Fruit fly (Drosophila melanogaster): Measurements from ENCODE around the gene nau.
A peak's percentile ranks its signal among the peaks of the same experiment; 100 is the strongest.

Gene nau

dm6 chr3R:23734573-23735404, 16.6 kb upstream of the nau start (continued):
- TF ChIP-seq Meics (GFP tag; optimal IDR thresholded peaks at IDR 0.05): no peak
- TF ChIP-seq phol (tag; optimal IDR thresholded peaks at IDR 0.05): peak; percentile 41
- no peak for TF ChIP-seq gro (GFP tag; optimal IDR thresholded peaks at IDR 0.05)
- TF ChIP-seq crol (GFP tag; IDR thresholded peaks at IDR 0.05): no peak
- TF ChIP-seq CG16815 (GFP tag; optimal IDR thresholded peaks at IDR 0.05): no peak
- no peak for TF ChIP-seq CG32532 (GFP tag; IDR thresholded peaks at IDR 0.05)
- TF ChIP-seq CG10366 (GFP tag; IDR thresholded peaks at IDR 0.05): no peak
- TF ChIP-seq CG30403 (GFP tag; optimal IDR thresholded peaks at IDR 0.05): peak; percentile 15
- no peak for TF ChIP-seq cas (GFP tag; IDR thresholded peaks at IDR 0.05)
- TF ChIP-seq dmrt99B (tag; optimal IDR thresholded peaks at IDR 0.05): peak; percentile 73
- TF ChIP-seq CG12104 (GFP tag; optimal IDR thresholded peaks at IDR 0.05): no peak
- TF ChIP-seq CG12942 (GFP tag; optimal IDR thresholded peaks at IDR 0.05): no peak
- TF ChIP-seq kay (GFP tag; optimal IDR thresholded peaks at IDR 0.05): no peak
- TF ChIP-seq CG17385 (GFP tag; optimal IDR thresholded peaks at IDR 0.05): no peak
- no peak for TF ChIP-seq unc-4 (GFP tag; IDR thresholded peaks at IDR 0.05; ENCODE audit: partially characterized antibody)
- TF ChIP-seq CG14014 (GFP tag; IDR thresholded peaks at IDR 0.05): no peak
- TF ChIP-seq Hmr (GFP tag; optimal IDR thresholded peaks at IDR 0.05): no peak
- no peak for TF ChIP-seq knrl (GFP tag; IDR thresholded peaks at IDR 0.05; ENCODE audit: partially characterized antibody)
- TF ChIP-seq CG7556 (GFP tag; optimal IDR thresholded peaks at IDR 0.05): peak; percentile 1
- TF ChIP-seq CG15269 (tag; optimal IDR thresholded peaks at IDR 0.05): peak; percentile 31
- TF ChIP-seq Doc3 (GFP tag; IDR thresholded peaks at IDR 0.05; ENCODE audit: partially characterized antibody): no peak
- TF ChIP-seq CG31388 (GFP tag; optimal IDR thresholded peaks at IDR 0.05): peak; percentile 3
- TF ChIP-seq Neu2 (GFP tag; optimal IDR thresholded peaks at IDR 0.05; ENCODE audit: borderline replicate concordance): no peak
- no peak for TF ChIP-seq CG1602 (GFP tag; optimal IDR thresholded peaks at IDR 0.05)
- peak; percentile 18 for TF ChIP-seq oc (tag; optimal IDR thresholded peaks at IDR 0.05)
- no peak for TF ChIP-seq CG11723 (GFP tag; optimal IDR thresholded peaks at IDR 0.05)
- TF ChIP-seq Side (GFP tag; optimal IDR thresholded peaks at IDR 0.05): no peak
- TF ChIP-seq prd (optimal IDR thresholded peaks at IDR 0.05): no peak
- no peak for TF ChIP-seq prd (GFP tag; IDR thresholded peaks at IDR 0.05)
- TF ChIP-seq CG18011 (GFP tag; optimal IDR thresholded peaks at IDR 0.05): no peak
- peak; percentile 39; the same call in 1 of the 3 replicates for TF ChIP-seq zfh1 (GFP tag; IDR thresholded peaks at IDR 0.05)
- peak in 1 of 2 experiments; percentile 7 for TF ChIP-seq bsh (GFP tag; optimal IDR thresholded peaks at IDR 0.05)
- no peak for TF ChIP-seq CG12155 (GFP tag; optimal IDR thresholded peaks at IDR 0.05)
- no peak for TF ChIP-seq YL-1 (GFP tag; optimal IDR thresholded peaks at IDR 0.05)
- no peak for TF ChIP-seq wor (GFP tag; IDR thresholded peaks at IDR 0.05)
- TF ChIP-seq her (GFP tag; optimal IDR thresholded peaks at IDR 0.05): no peak
- peak; percentile 23 for TF ChIP-seq unpg (GFP tag; optimal IDR thresholded peaks at IDR 0.05)
- no peak for TF ChIP-seq CG1792 (GFP tag; optimal IDR thresholded peaks at IDR 0.05)
- TF ChIP-seq mirr (GFP tag; optimal IDR thresholded peaks at IDR 0.05): no peak
- TF ChIP-seq nom (GFP tag; optimal IDR thresholded peaks at IDR 0.05): peak; percentile 42
- TF ChIP-seq pan (optimal IDR thresholded peaks at IDR 0.05): no peak
- TF ChIP-seq pan (GFP tag; optimal IDR thresholded peaks at IDR 0.05 in 1 of 2, IDR thresholded peaks at IDR 0.05 in 1 of 2): peak in 1 of 2 experiments; percentile 21
- peak; percentile 24 for TF ChIP-seq Hsf (GFP tag; optimal IDR thresholded peaks at IDR 0.05)
- TF ChIP-seq CG3995 (GFP tag; optimal IDR thresholded peaks at IDR 0.05): no peak
- no peak for TF ChIP-seq CG1529 (GFP tag; optimal IDR thresholded peaks at IDR 0.05)
- TF ChIP-seq sob (GFP tag; IDR thresholded peaks at IDR 0.05): no peak
- peak; percentile 41 for TF ChIP-seq Sox100B (GFP tag; optimal IDR thresholded peaks at IDR 0.05)
- TF ChIP-seq jigr1 (GFP tag; IDR thresholded peaks at IDR 0.05): no peak
- peak; percentile 23 for TF ChIP-seq CG6254 (GFP tag; optimal IDR thresholded peaks at IDR 0.05)
- peak; percentile 48 for TF ChIP-seq Sox102F (GFP tag; optimal IDR thresholded peaks at IDR 0.05)
